Fruit fly (Drosophila melanogaster) whole organism, wandering third instar larva: ENCODE data around the gene Osi17.

Source experiments
- Abd-B ChIP-seq: fragments of >200 bp; optimal IDR thresholded peaks from 2 replicates; lab custom pipeline; 2017; ENCODE audit warnings: missing biosample characterization, missing genetic modification characterization
- Myc ChIP-seq: fragments of >200 bp; optimal IDR thresholded peaks from 2 replicates; lab custom pipeline; 2017

dm6 chr3R:6304947-6305346 lies 6.6 kb upstream of the Osi17 start, which contains the start of gene Osi16:
- TF ChIP-seq Myc (lab: Kevin White, UChicago) (no peak), Abd-B (GFP tag; lab: Kevin White, UChicago) (no peak)
